Fruit fly (Drosophila melanogaster): ENCODE results near the gene Dnah3.

Gene Dnah3

dm6 chr3L:4844792-4845191, 16.3 kb upstream of the Dnah3 start (continued):
- TF ChIP-seq CG18599 (GFP tag; optimal IDR thresholded peaks at IDR 0.05): peak; percentile 58
- TF ChIP-seq Gug (GFP tag; IDR thresholded peaks at IDR 0.05): 0 out of 4 replicates have a peak, but pooled peaks have one; percentile 11
- TF ChIP-seq CG30020 (tag; optimal IDR thresholded peaks at IDR 0.05): no peak
- peak; percentile 23 for TF ChIP-seq CG2678 (tag; optimal IDR thresholded peaks at IDR 0.05)
- TF ChIP-seq Hmr (GFP tag; optimal IDR thresholded peaks at IDR 0.05): peak; percentile 23
- no peak for TF ChIP-seq knrl (GFP tag; IDR thresholded peaks at IDR 0.05; ENCODE audit: partially characterized antibody)
- TF ChIP-seq eve (GFP tag; optimal IDR thresholded peaks at IDR 0.05): peak in 1 of 2 experiments; percentile 11
- peak in 1 of 2 experiments; percentile 11 for TF ChIP-seq Hr51 (GFP tag; optimal IDR thresholded peaks at IDR 0.05)
- TF ChIP-seq chif (GFP tag; optimal IDR thresholded peaks at IDR 0.05): no peak
- peak; percentile 21 for TF ChIP-seq grau (tag; optimal IDR thresholded peaks at IDR 0.05)
- no peak for TF ChIP-seq CG14050 (GFP tag; IDR thresholded peaks at IDR 0.05)
- TF ChIP-seq nerfin-1 (tag; optimal IDR thresholded peaks at IDR 0.05): no peak
- peak; percentile 64 for TF ChIP-seq Med (GFP tag)
- peak; percentile 30 for TF ChIP-seq sens (GFP tag)
- peak; percentile 9; the same call in 1 of the 2 replicates for TF ChIP-seq CG9932 (GFP tag; IDR thresholded peaks at IDR 0.05)
- TF ChIP-seq CG14441 (GFP tag; IDR thresholded peaks at IDR 0.05): 0 out of 2 replicates have a peak, but pooled peaks have one; percentile 5
- peak; percentile 22 for TF ChIP-seq CG2120 (GFP tag; optimal IDR thresholded peaks at IDR 0.05)
- TF ChIP-seq Dbx (GFP tag; IDR thresholded peaks at IDR 0.05): 0 out of 3 replicates have a peak, but pooled peaks have one; percentile 14
- no peak for TF ChIP-seq CG3726 (GFP tag; IDR thresholded peaks at IDR 0.05)
- TF ChIP-seq CG15073 (GFP tag; optimal IDR thresholded peaks at IDR 0.05): no peak
- TF ChIP-seq slbo (GFP tag; IDR thresholded peaks at IDR 0.05): peak; percentile 16; the same call in 1 of the 2 replicates
- no peak for TF ChIP-seq CG7745 (tag; optimal IDR thresholded peaks at IDR 0.05)
- no peak for TF ChIP-seq kay (GFP tag; optimal IDR thresholded peaks at IDR 0.05)

- peak; percentile 50; the same call in 1 of the 2 replicates for TF ChIP-seq Drgx (GFP tag; IDR thresholded peaks at IDR 0.05)
- TF ChIP-seq Hey (tag; optimal IDR thresholded peaks at IDR 0.05): no peak
These were observed 13.0 kb upstream of the Dnah3 start for dm6 chr3L:4848066-4848465.

dm6 chr3L:4852411-4853050, 8.5 kb upstream of the Dnah3 start, which contains the start of gene CG32237:
CG32237 (minus strand) TSS chr3L:4852461.
- TF ChIP-seq CG12299 (tag; optimal IDR thresholded peaks at IDR 0.05): no peak
- TF ChIP-seq CG13296 (GFP tag; optimal IDR thresholded peaks at IDR 0.05): peak; percentile 56
- no peak for TF ChIP-seq Camta (GFP tag; optimal IDR thresholded peaks at IDR 0.05)
- TF ChIP-seq fd3F (GFP tag; optimal IDR thresholded peaks at IDR 0.05): peak; percentile 43
- peak; percentile 14 for TF ChIP-seq sug (tag; optimal IDR thresholded peaks at IDR 0.05)
- TF ChIP-seq CG3281 (GFP tag; optimal IDR thresholded peaks at IDR 0.05): peak; percentile 18
- peak; percentile 8 for TF ChIP-seq nmo (GFP tag; optimal IDR thresholded peaks at IDR 0.05)
- TF ChIP-seq dpn (GFP tag; optimal IDR thresholded peaks at IDR 0.05): peak in 1 of 2 experiments; percentile 6
- TF ChIP-seq Rfx (GFP tag; IDR thresholded peaks at IDR 0.05): peak; percentile 57
- TF ChIP-seq gem (tag; optimal IDR thresholded peaks at IDR 0.05): peak; percentile 63
- TF ChIP-seq knrl (GFP tag; IDR thresholded peaks at IDR 0.05; ENCODE audit: partially characterized antibody): no peak
- peak; percentile 45 for TF ChIP-seq CoRest (tag; optimal IDR thresholded peaks at IDR 0.05)
- no peak for TF ChIP-seq CG10462 (GFP tag; optimal IDR thresholded peaks at IDR 0.05)
- no peak for TF ChIP-seq Dref (GFP tag; IDR thresholded peaks at IDR 0.05)
- no peak for TF ChIP-seq Taf1 (GFP tag; IDR thresholded peaks at IDR 0.05)
- TF ChIP-seq Tbp (GFP tag; optimal IDR thresholded peaks at IDR 0.05): no peak
- TF ChIP-seq Dek (tag; optimal IDR thresholded peaks at IDR 0.05): peak; percentile 33
- peak; percentile 22; the same call in 1 of the 3 replicates for TF ChIP-seq CG11695 (GFP tag; IDR thresholded peaks at IDR 0.05)
- TF ChIP-seq zf30C (GFP tag; optimal IDR thresholded peaks at IDR 0.05): no peak
- TF ChIP-seq Fer2 (tag; optimal IDR thresholded peaks at IDR 0.05): no peak
- no peak for TF ChIP-seq CG12769 (tag; optimal IDR thresholded peaks at IDR 0.05)
- TF ChIP-seq CG18619 (GFP tag; optimal IDR thresholded peaks at IDR 0.05): no peak
- no peak for TF ChIP-seq MTF-1 (GFP tag; optimal IDR thresholded peaks at IDR 0.05; ENCODE audit: borderline replicate concordance)
- no peak for TF ChIP-seq CG13624 (GFP tag; optimal IDR thresholded peaks at IDR 0.05)

Data from whole organism, embryonic.